Fruit fly (Drosophila melanogaster) whole organism, adult: ENCODE results near the gene GstZ1.

ENCODE experiments used
- CG11617 ChIP-seq: fragments of 200-800 bp; sonication (Bioruptor generic); optimal IDR thresholded peaks from 2 replicates; lab custom pipeline; 2017; ENCODE audit warnings: mild to moderate bottlenecking, missing biosample characterization, missing genetic modification reagents, missing genetic modification characterization
- CG14711 ChIP-seq: fragments of 200-800 bp; sonication (Bioruptor generic); optimal IDR thresholded peaks from 2 replicates; lab custom pipeline; 2018; ENCODE audit warnings: missing biosample characterization, mild to moderate bottlenecking, missing genetic modification characterization, moderate library complexity
- CG1620 ChIP-seq: fragments of 200-800 bp; sonication (Bioruptor generic); optimal IDR thresholded peaks from 2 replicates; lab custom pipeline; 2016; ENCODE audit warnings: missing biosample characterization, missing genetic modification characterization
- Clk ChIP-seq: fragments of 200-800 bp; sonication (Bioruptor generic); optimal IDR thresholded peaks from 2 replicates; lab custom pipeline; 2017; ENCODE audit warnings: missing biosample characterization, missing genetic modification characterization
- Crg-1 ChIP-seq: fragments of 200-800 bp; sonication (Bioruptor generic); optimal IDR thresholded peaks from 2 replicates; lab custom pipeline; 2016; ENCODE audit warnings: missing biosample characterization, missing genetic modification characterization
- Mnt ChIP-seq: fragments of 200-800 bp; sonication (Bioruptor generic); optimal IDR thresholded peaks from 2 replicates; lab custom pipeline; 2016; ENCODE audit warnings: missing biosample characterization, mild to moderate bottlenecking, missing genetic modification characterization
- bab1 ChIP-seq: fragments of 200-800 bp; sonication (Bioruptor generic); optimal IDR thresholded peaks from 3 replicates; lab custom pipeline; 2019; ENCODE audit warnings: missing biosample characterization, mild to moderate bottlenecking, missing genetic modification characterization, moderate library complexity
- cic ChIP-seq: fragments of 200-800 bp; sonication (Bioruptor generic); optimal IDR thresholded peaks from 2 replicates; lab custom pipeline; 2017; ENCODE audit warnings: missing biosample characterization, mild to moderate bottlenecking, missing genetic modification characterization, moderate library complexity
- kay ChIP-seq: fragments of 200-800 bp; sonication (Bioruptor generic); peaks from one replicate; lab custom pipeline; 2016; ENCODE audit warnings: missing biosample characterization, missing genetic modification characterization, borderline replicate concordance
- ovo ChIP-seq: fragments of 200-800 bp; sonication (Bioruptor generic); optimal IDR thresholded peaks from 2 replicates; lab custom pipeline; 2016; ENCODE audit warnings: missing biosample characterization, missing genetic modification characterization
- pad ChIP-seq: fragments of 200-800 bp; sonication (Bioruptor generic); optimal IDR thresholded peaks from 3 replicates; lab custom pipeline; 2017; ENCODE audit warnings: missing biosample characterization, missing genetic modification characterization, mild to moderate bottlenecking, moderate library complexity, missing genetic modification reagents
- tj ChIP-seq: fragments of 200-800 bp; sonication (Bioruptor generic); optimal IDR thresholded peaks from 3 replicates; lab custom pipeline; 2017; ENCODE audit warnings: missing biosample characterization, mild to moderate bottlenecking, missing genetic modification characterization, moderate library complexity
- toe ChIP-seq: fragments of 200-800 bp; sonication (Bioruptor generic); optimal IDR thresholded peaks from 2 replicates; lab custom pipeline; 2016; ENCODE audit warnings: missing biosample characterization, missing genetic modification characterization

- peak; percentile 10 for TF ChIP-seq Crg-1 (GFP tag; lab: Kevin White, UChicago)
- no peak for TF ChIP-seq kay
- TF ChIP-seq tj: peak; percentile 47
- TF ChIP-seq CG14711: peak; percentile 17
- peak; percentile 56 for TF ChIP-seq Clk (GFP tag; lab: Kevin White, UChicago)
- TF ChIP-seq CG1620 (GFP tag; lab: Kevin White, UChicago): no peak
- peak; percentile 95 for TF ChIP-seq Mnt (GFP tag; lab: Kevin White, UChicago)
- TF ChIP-seq ovo (GFP tag; lab: Kevin White, UChicago): no peak
- TF ChIP-seq cic (GFP tag; lab: Kevin White, UChicago): peak; percentile 73
- no peak for TF ChIP-seq bab1 (GFP tag; lab: Kevin White, UChicago)
- peak; percentile 17 for TF ChIP-seq pad (GFP tag; lab: Kevin White, UChicago)
- TF ChIP-seq toe (GFP tag; lab: Kevin White, UChicago): no peak
- TF ChIP-seq CG11617: peak; percentile 1
These were observed 37.1 kb downstream of the GstZ1 start for dm6 chr3R:9419300-9419652.
